Fruit fly (Drosophila melanogaster): ENCODE data around the gene mTor.

Gene mTor

dm6 chr2L:13021020-13021781, 16.9 kb downstream of the mTor start, which contains the start of gene CG9933:
CG9933 (minus strand) TSS chr2L:13021312.
- TF ChIP-seq CG17801 (GFP tag; optimal IDR thresholded peaks at IDR 0.05; ENCODE audit: partially characterized antibody), result no peak

DNA sequence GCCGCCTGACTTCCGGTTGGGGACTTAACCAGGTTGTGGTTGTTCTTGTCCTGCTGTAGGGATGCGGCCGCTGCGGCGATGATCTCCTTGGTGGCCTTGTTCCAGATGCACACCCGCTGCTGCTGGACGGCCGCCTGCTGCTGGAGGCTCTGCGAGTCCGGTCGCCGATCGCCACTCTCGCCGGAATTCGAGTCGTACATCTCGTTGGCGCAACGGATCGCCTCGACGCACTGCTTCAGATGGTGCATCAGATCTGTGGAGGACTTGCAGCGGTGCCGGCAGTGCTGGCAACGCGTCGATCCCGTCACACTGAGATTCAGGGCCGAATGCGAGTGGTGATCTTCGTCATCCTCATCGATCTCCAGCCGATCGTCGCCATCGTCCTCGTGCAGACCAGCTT, 24.6 kb downstream of the mTor start:
- no peak for TF ChIP-seq CG17801 (GFP tag; optimal IDR thresholded peaks at IDR 0.05; ENCODE audit: partially characterized antibody)

- TF ChIP-seq CG17801 (GFP tag; optimal IDR thresholded peaks at IDR 0.05; ENCODE audit: partially characterized antibody), result no peak
Observed at dm6 chr2L:13035687-13036185, 31.5 kb downstream of the mTor start.

dm6 chr2L:13042405-13042804, 38.1 kb downstream of the mTor start:
- no peak for TF ChIP-seq CG17801 (GFP tag; optimal IDR thresholded peaks at IDR 0.05; ENCODE audit: partially characterized antibody)

DNA sequence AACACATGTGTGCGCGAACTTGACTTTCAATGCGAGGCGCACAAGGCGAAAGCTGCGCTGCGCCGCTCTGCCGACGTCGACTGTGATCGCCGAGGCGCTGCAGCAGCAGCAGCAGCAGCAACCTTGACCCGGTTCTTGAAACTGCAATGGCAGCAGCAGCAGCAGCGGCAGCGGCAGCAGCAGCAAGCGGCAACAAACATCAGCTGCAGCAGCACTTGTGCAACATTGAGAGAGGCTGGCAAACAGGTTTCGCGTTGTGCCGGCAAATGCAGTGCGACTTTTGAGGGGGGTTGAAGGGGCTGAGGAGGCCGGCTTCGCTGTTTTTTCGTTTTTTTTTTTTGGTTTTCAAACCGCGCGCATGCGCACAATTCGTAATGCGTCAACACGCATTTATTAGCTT, 39.9 kb downstream of the mTor start:
- no peak for TF ChIP-seq CG17801 (GFP tag; optimal IDR thresholded peaks at IDR 0.05; ENCODE audit: partially characterized antibody)

DNA sequence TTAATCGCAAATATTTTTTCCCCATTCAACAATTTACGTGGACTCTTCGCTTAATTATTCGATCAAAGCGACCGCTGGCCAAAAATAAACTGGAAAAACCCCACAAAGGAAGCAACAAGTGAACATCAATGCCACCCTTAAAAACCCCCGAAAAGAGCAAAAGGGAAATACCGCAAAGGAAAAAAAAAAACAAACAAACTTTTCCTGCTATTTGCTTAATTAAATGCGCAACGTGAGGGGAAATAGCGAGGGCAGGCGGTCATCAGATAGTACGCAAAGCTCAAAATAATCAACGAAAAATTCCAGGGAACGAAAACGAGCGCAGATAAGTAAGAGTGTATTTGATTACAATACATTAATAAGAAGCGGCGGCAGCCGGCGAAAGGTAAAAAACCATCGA, 41.6 kb downstream of the mTor start:
- no peak for TF ChIP-seq CG17801 (GFP tag; optimal IDR thresholded peaks at IDR 0.05; ENCODE audit: partially characterized antibody)

dm6 chr2L:13049136-13049535, 44.9 kb downstream of the mTor start:
- no peak for TF ChIP-seq CG17801 (GFP tag; optimal IDR thresholded peaks at IDR 0.05; ENCODE audit: partially characterized antibody)

DNA sequence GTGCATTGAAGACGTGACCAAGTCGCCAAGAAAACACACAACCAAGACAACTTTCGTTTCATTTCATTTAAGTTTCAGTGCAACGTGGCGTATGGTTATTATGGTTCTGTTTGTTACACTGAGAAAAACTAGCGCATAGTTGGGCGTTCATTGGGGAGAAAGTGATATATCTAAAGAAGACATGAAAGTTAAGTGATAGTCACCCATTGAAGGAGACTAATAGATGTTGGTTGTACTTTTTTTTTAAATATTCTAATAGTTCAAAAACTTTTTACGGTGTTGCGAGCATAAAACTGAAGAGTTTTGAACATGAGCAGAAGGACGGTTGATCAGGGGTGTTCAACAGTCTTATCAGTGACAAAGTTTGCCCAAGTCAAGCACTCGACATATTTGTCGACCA, 51.7 kb downstream of the mTor start:
- TF ChIP-seq CG17801 (GFP tag; optimal IDR thresholded peaks at IDR 0.05; ENCODE audit: partially characterized antibody), result no peak

- TF ChIP-seq CG17801 (GFP tag; optimal IDR thresholded peaks at IDR 0.05; ENCODE audit: partially characterized antibody), result peak; percentile 70
Observed at dm6 chr2L:13060037-13060537, 55.8 kb downstream of the mTor start, which contains the start of gene CG9932. CG9932 (minus strand) TSS chr2L:13060140.

Data from ovary, adult (tissue).